Worm (Caenorhabditis elegans) whole organism, late embryonic: ENCODE measurements around the gene D1054.1.

Source experiments
- K09A11.1 ChIP-seq: sonication (generic microtip); optimal IDR thresholded peaks from 2 replicates; lab custom pipeline; 2017; ENCODE audit warnings: antibody characterized with exemption, mild to moderate bottlenecking, missing genetic modification characterization, missing compliant biosample characterization; ENCODE audit not compliant: insufficient read depth
- ama-1 ChIP-seq: fragments of 150-350 bp; optimal IDR thresholded peaks from 2 replicates; lab custom pipeline; 2014
- ceh-31 ChIP-seq: sonication (generic microtip); optimal IDR thresholded peaks from 2 replicates; lab custom pipeline; 2016; ENCODE audit warnings: missing genetic modification characterization, missing compliant biosample characterization
- che-1 ChIP-seq: sonication (generic microtip); optimal IDR thresholded peaks from 2 replicates; lab custom pipeline; 2016; ENCODE audit warnings: mild to moderate bottlenecking, missing genetic modification characterization, missing compliant biosample characterization
- fkh-10 ChIP-seq: fragments of 150-350 bp; optimal IDR thresholded peaks from 2 replicates; lab custom pipeline; 2014; ENCODE audit warnings: missing biosample characterization, missing genetic modification reagents, missing genetic modification characterization
- tbx-2 ChIP-seq: sonication (generic microtip); optimal IDR thresholded peaks from 2 replicates; lab custom pipeline; 2016; ENCODE audit warnings: missing genetic modification characterization, missing compliant biosample characterization
- unc-86 ChIP-seq: sonication (generic microtip); optimal IDR thresholded peaks from 2 replicates; lab custom pipeline; 2016; ENCODE audit warnings: missing genetic modification characterization, missing compliant biosample characterization

DNA sequence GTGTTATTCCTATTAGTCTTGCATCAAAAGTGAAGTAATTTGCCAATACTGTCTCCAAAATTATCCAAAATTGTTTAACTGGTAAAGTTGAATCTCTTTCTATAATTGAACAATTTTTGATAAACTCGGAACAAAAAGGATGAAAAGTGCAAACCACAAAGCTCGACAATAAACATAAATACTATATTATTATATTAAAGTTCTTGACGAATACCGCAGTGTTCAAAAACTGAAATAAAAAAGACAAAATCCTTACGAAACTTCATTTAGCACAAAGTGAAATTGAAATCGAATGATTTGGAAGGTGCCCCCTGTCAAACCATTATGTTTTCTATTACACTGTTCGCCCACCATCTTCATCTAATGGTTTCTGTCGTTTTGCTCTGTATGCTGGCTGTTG, 28.7 kb downstream of the D1054.1 start, which contains the start of gene ZC302.3:
- TF ChIP-seq K09A11.1 (tag; lab: Kevin White, UChicago) = no peak
- no peak for TF ChIP-seq fkh-10
- TF ChIP-seq ceh-31 (tag; lab: Kevin White, UChicago) = no peak
- TF ChIP-seq ama-1 = no peak
- no peak for TF ChIP-seq unc-86
- no peak for TF ChIP-seq tbx-2 (tag; lab: Kevin White, UChicago)
- no peak for TF ChIP-seq che-1 (tag; lab: Kevin White, UChicago)
